Worm (Caenorhabditis elegans): ENCODE data around the gene C02F5.3.

ce11 chrIII:8220081-8220480 is 25.6 kb upstream of the C02F5.3 start:
- TF ChIP-seq unc-42 (tag; optimal IDR thresholded peaks at IDR 0.05), result no peak
- TF ChIP-seq pha-4 (tag; optimal IDR thresholded peaks at IDR 0.05), result no peak
- no peak for TF ChIP-seq ceh-34 (tag; optimal IDR thresholded peaks at IDR 0.05)
- TF ChIP-seq fkh-10 (GFP tag; optimal IDR thresholded peaks at IDR 0.05), result no peak
- TF ChIP-seq ceh-18 (tag; optimal IDR thresholded peaks at IDR 0.05), result no peak
- no peak for TF ChIP-seq rnt-1 (tag; optimal IDR thresholded peaks at IDR 0.05)
- no peak for TF ChIP-seq ama-1 (optimal IDR thresholded peaks at IDR 0.05)
- no peak for TF ChIP-seq Y22D7AL.16 (tag; optimal IDR thresholded peaks at IDR 0.05)
- no peak for TF ChIP-seq nfya-1 (tag; optimal IDR thresholded peaks at IDR 0.05)
- TF ChIP-seq hlh-6 (tag; optimal IDR thresholded peaks at IDR 0.05), result no peak
- TF ChIP-seq hlh-30 (tag; optimal IDR thresholded peaks at IDR 0.05; ENCODE audit: insufficient read depth), result no peak
- TF ChIP-seq ceh-9 (tag; optimal IDR thresholded peaks at IDR 0.05), result no peak
